Worm (Caenorhabditis elegans) whole organism, midembryonic: ENCODE measurements around the gene fbxb-15.

Experiments
- T22C8.4 ChIP-seq: fragments of 200-800 bp; sonication (Bioruptor generic); IDR thresholded peaks from 2 replicates; pipeline ENCODE4 v1.3.6; 2022; ENCODE audit warnings: missing genetic modification characterization, missing compliant biosample characterization
- cog-1 ChIP-seq: sonication (generic microtip); optimal IDR thresholded peaks from 2 replicates; lab custom pipeline; 2016; ENCODE audit warnings: missing genetic modification characterization, missing compliant biosample characterization
- klf-2 ChIP-seq: fragments of 200-800 bp; sonication (Bioruptor generic); conservative IDR thresholded peaks from 2 replicates; pipeline ENCODE4 v1.3.6; 2022; ENCODE audit warnings: missing genetic modification reagents, missing genetic modification characterization, missing compliant biosample characterization
- med-1 ChIP-seq: sonication (generic microtip); optimal IDR thresholded peaks from 2 replicates; lab custom pipeline; 2017; ENCODE audit warnings: missing genetic modification characterization, mild to moderate bottlenecking, missing compliant biosample characterization, antibody characterized with exemption, missing genetic modification reagents; ENCODE audit not compliant: insufficient read depth
- ref-1 ChIP-seq: fragments of 200-800 bp; sonication (Bioruptor generic); conservative IDR thresholded peaks from 2 replicates; pipeline ENCODE4 v1.3.6; 2022; ENCODE audit warnings: missing genetic modification reagents, missing genetic modification characterization, missing compliant biosample characterization
- ztf-29 ChIP-seq: fragments of 200-800 bp; sonication (Bioruptor generic); IDR thresholded peaks from 2 replicates; pipeline ENCODE4 v1.3.6; 2022; ENCODE audit warnings: missing genetic modification reagents, missing genetic modification characterization, missing compliant biosample characterization

DNA sequence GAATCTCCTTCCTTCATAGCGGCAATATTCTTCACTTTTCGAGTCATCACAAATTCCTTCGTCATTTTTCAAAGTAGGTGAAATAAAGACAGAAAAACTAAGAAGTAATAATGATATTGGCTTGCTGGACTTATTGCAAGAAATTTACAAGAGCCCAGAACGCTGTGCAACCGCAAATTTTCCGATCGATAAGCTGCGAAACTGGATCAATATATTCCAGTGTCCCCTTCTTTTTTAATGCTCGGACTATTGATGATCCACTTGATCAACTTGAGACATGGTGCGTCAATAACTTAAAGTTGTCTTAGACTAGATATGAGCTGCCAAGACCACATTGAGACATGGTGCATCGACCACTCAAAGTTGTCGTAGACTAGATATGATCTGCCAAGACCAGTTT is 47.2 kb downstream of the fbxb-15 start, which contains the start of gene bath-33:
- no peak for TF ChIP-seq med-1 (GFP tag; lab: Kevin White, UChicago)
- TF ChIP-seq klf-2: no peak
- no peak for TF ChIP-seq T22C8.4 (GFP tag; lab: Robert Waterston, UW)
- no peak for TF ChIP-seq ztf-29 (GFP tag; lab: Robert Waterston, UW)
- TF ChIP-seq cog-1 (tag; lab: Kevin White, UChicago): no peak
- no peak for TF ChIP-seq ref-1 (GFP tag; lab: Robert Waterston, UW)
